Worm (Caenorhabditis elegans): Measurements from ENCODE around the gene arrd-24.

ce11 chrX:13948167-13948566 is 32.1 kb downstream of the arrd-24 start:
- TF ChIP-seq ceh-13 (GFP tag; optimal IDR thresholded peaks at IDR 0.05) (no peak), F13C5.2 (tag; optimal IDR thresholded peaks at IDR 0.05) (peak; percentile 62), ama-1 (optimal IDR thresholded peaks at IDR 0.05) (no peak), tbx-11 (GFP tag; IDR thresholded peaks at IDR 0.05) (0 out of 2 replicates have a peak, but pooled peaks have one; percentile 47)
